Fruit fly (Drosophila melanogaster): ENCODE data around the gene Ucp4A.

- no peak for TF ChIP-seq CTCF (optimal IDR thresholded peaks at IDR 0.05)
- no peak for TF ChIP-seq CG8478 (optimal IDR thresholded peaks at IDR 0.05)
Measured at dm6 chrX:17876518-17876917, 31.8 kb downstream of the Ucp4A start.

Data from S2 (cell line).